Worm (Caenorhabditis elegans) whole organism, L2 larva: ENCODE measurements around the gene snt-1.

Experiments
- ZK546.5 ChIP-seq: sonication (generic microtip); optimal IDR thresholded peaks from 2 replicates; lab custom pipeline; 2017; ENCODE audit warnings: missing biosample characterization, missing genetic modification characterization
- lin-39 ChIP-seq: fragments of 150-350 bp; optimal IDR thresholded peaks from 2 replicates; lab custom pipeline; 2014; ENCODE audit warnings: missing biosample characterization, missing genetic modification reagents, missing genetic modification characterization
- mbf-1 ChIP-seq: sonication (generic microtip); optimal IDR thresholded peaks from 2 replicates; lab custom pipeline; 2017; ENCODE audit warnings: missing biosample characterization, missing genetic modification characterization
- mdl-1 ChIP-seq, 2 experiments: fragments of 150-350 bp in 1 of 2; sonication (generic microtip) in 1 of 2; optimal IDR thresholded peaks; 2 replicates each; lab custom pipeline; 2017; ENCODE audit warnings: missing biosample characterization in 2 of 2, missing genetic modification characterization in 2 of 2
- unc-62 ChIP-seq: fragments of 150-350 bp; optimal IDR thresholded peaks from 2 replicates; lab custom pipeline; 2014; ENCODE audit warnings: missing biosample characterization, missing genetic modification reagents, missing genetic modification characterization
- zag-1 ChIP-seq: fragments of 150-350 bp; optimal IDR thresholded peaks from 2 replicates; lab custom pipeline; 2014; ENCODE audit warnings: missing biosample characterization, missing genetic modification characterization

ce11 chrII:6776418-6777034 is 34.2 kb upstream of the snt-1 start, which contains the start of gene ssup-72:
- no peak for TF ChIP-seq ZK546.5
- TF ChIP-seq lin-39 = no peak
- no peak for TF ChIP-seq mdl-1 (tag; optimal IDR thresholded peaks at IDR 0.05; lab: Kevin White, UChicago)
- no peak for TF ChIP-seq zag-1 (tag; lab: Kevin White, UChicago)
- no peak for TF ChIP-seq mbf-1 (tag; lab: Kevin White, UChicago)
- TF ChIP-seq unc-62 = no peak
